Worm (Caenorhabditis elegans): ENCODE measurements around the gene clec-226.

Gene clec-226

DNA sequence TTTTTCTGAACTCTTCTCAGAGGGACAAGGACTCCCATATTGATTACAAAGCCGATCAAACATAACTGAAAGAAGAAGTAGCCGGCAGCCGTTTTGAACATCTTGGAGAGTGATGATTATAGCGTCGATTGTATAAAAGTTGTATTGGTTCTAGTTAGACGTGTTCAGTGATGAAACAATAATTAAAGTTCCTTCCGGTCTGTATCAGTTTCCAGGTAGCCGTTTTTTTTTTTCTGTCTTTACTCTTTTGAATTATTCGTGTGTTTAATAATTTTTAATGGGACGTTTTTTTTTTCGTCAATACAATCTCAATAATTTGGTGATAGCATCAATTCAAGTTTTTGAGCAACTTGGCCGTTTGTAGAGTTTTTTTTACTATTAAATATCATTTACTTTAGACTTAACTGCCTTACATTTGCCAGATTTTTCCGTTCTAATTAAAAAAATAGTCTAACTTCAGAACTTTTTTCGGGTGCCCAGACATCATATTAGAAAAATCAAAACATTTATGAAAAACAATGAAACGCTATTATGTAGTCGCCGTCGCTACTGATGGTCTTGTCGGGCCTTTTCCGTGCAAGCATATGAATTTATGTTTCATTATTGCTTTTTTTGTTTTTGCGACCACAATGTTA, at the start of gene clec-226, which contains the start of gene srx-10:
Gene clec-226, plus strand, starts transcription at position 585 of the 635 bp plus-strand sequence.
Gene srx-10, minus strand, starts transcription at position 101 of the 635 bp plus-strand sequence.
- no peak for TF ChIP-seq mbf-1 (tag; optimal IDR thresholded peaks at IDR 0.05)
- TF ChIP-seq fos-1 (tag; optimal IDR thresholded peaks at IDR 0.05) = no peak

DNA sequence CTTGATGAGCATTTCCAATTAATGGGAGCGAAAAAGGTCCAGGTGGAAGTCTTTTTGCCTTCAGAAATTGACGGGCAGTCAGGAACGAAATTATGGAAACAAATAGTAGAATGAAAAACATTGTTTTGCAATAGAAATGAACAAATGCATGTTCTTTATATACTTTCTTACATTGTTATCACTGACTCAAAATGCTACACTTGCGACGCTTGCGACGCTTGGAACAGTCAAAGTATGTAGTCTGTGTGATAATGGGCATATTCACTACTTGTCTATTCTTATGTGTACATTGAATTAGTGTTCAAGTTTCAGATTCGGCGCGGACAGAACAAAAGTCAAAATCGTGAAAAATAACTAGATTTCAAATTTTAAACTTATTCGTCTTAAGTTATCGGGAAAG, 48.4 kb upstream of the clec-226 start, which contains the start of gene cyp-35C1:
Gene cyp-35C1, minus strand, starts transcription at position 132 of the 400 bp plus-strand sequence.
- TF ChIP-seq sma-9 (GFP tag; optimal IDR thresholded peaks at IDR 0.05) (peak; percentile 34), sma-9 (tag; optimal IDR thresholded peaks at IDR 0.05) (no peak), ama-1 (optimal IDR thresholded peaks at IDR 0.05) (no peak), egl-27 (tag; optimal IDR thresholded peaks at IDR 0.05) (no peak), fos-1 (tag; optimal IDR thresholded peaks at IDR 0.05) (peak; percentile 5)

DNA sequence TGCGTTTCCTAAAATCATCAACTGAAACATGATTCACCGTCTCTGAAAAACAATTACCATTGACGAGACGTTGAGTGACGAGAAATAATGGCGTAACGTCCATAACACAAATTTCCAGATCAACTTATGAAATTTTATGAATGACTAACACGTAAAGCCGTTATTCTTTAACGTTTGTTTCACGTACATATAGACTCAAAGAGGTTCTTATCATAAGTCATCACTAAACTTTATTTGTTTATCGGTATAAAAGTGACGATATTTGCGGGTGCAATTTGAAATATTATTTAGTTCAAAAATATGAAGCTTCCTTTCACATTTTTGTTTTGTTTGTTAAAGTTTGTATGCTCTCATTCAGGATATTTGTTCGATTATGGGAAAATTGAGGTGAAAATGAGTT, 47.6 kb upstream of the clec-226 start, which contains the start of gene oac-3:
Gene oac-3, plus strand, starts transcription at position 301 of the 400 bp plus-strand sequence.
- TF ChIP-seq Y55F3AM.14 (GFP tag; optimal IDR thresholded peaks at IDR 0.05) (no peak), ztf-11 (tag; optimal IDR thresholded peaks at IDR 0.05) (no peak), ceh-82 (tag; optimal IDR thresholded peaks at IDR 0.05) (no peak), gmeb-1 (tag; optimal IDR thresholded peaks at IDR 0.05) (no peak)

DNA sequence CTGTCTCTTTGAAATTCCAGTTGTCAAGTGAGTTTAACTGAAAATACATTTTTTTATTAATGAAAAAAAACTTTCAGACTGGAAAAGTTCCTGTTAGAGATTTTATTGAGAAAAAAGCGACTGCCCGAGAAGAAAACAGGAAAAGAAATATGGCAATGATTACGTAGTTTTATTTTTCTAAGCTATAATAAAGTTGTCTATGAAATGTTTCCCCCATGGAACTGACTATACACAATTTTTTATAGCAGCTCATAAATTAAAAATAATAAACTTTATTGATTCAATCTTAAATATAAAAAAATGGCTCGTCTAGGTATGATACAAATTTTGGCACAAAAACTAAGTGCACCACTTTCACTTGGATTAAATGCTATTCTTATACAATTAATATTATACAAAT, 44.3 kb upstream of the clec-226 start, which contains the start of gene C06B3.1:
Gene C06B3.1, plus strand, starts transcription at position 301 of the 400 bp plus-strand sequence.
- TF ChIP-seq crh-2 (tag; optimal IDR thresholded peaks at IDR 0.05) = no peak
- no peak for TF ChIP-seq nhr-25 (tag; optimal IDR thresholded peaks at IDR 0.05)
- TF ChIP-seq unc-62 (GFP tag; optimal IDR thresholded peaks at IDR 0.05) = no peak
- no peak for TF ChIP-seq lin-11 (tag; optimal IDR thresholded peaks at IDR 0.05)
- TF ChIP-seq fos-1 (tag; optimal IDR thresholded peaks at IDR 0.05) = no peak
- TF ChIP-seq nhr-21 (tag; optimal IDR thresholded peaks at IDR 0.05) = no peak
- no peak for TF ChIP-seq skn-1 (tag; optimal IDR thresholded peaks at IDR 0.05)
- TF ChIP-seq R02D3.7 (tag; optimal IDR thresholded peaks at IDR 0.05) = no peak
- no peak for TF ChIP-seq mbf-1 (tag; optimal IDR thresholded peaks at IDR 0.05)
- no peak for TF ChIP-seq alr-1 (tag; optimal IDR thresholded peaks at IDR 0.05)
- TF ChIP-seq Y55F3AM.14 (GFP tag; optimal IDR thresholded peaks at IDR 0.05) = no peak
- no peak for TF ChIP-seq sma-9 (GFP tag; optimal IDR thresholded peaks at IDR 0.05)
- TF ChIP-seq sma-9 (tag; optimal IDR thresholded peaks at IDR 0.05) = no peak
- TF ChIP-seq lsy-2 (tag; optimal IDR thresholded peaks at IDR 0.05) = no peak
- TF ChIP-seq zag-1 (tag; optimal IDR thresholded peaks at IDR 0.05) = no peak

DNA sequence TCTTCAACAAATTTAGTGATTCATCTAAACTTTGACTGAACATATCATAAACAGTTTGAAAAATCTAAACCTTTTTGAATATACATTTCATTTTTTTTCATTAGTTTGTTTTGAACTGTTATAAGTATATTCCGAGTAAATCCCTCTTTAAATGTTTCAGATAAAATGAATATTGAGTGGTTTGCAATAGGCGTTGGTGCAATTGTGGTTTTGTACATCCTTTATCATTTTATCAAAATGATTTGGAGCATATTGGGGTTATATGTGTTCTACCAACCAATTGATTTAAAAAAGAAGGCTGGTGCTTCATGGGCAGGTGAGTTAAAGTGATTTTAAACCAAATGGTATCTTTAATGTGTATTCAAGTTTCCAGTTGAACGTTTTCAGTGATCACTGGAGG, 42.3 kb upstream of the clec-226 start, which contains the start of gene stdh-3:
Gene stdh-3, plus strand, starts transcription at position 166 of the 400 bp plus-strand sequence.
- no peak for TF ChIP-seq ztf-4 (tag; optimal IDR thresholded peaks at IDR 0.05)
- TF ChIP-seq nhr-129 (tag; optimal IDR thresholded peaks at IDR 0.05) = no peak
- no peak for TF ChIP-seq zag-1 (tag; optimal IDR thresholded peaks at IDR 0.05)
- no peak for TF ChIP-seq skn-1 (tag; optimal IDR thresholded peaks at IDR 0.05)
- no peak for TF ChIP-seq ceh-16 (tag; optimal IDR thresholded peaks at IDR 0.05)
- TF ChIP-seq unc-55 (GFP tag; optimal IDR thresholded peaks at IDR 0.05) = no peak
- no peak for TF ChIP-seq nhr-12 (tag; optimal IDR thresholded peaks at IDR 0.05)
- no peak for TF ChIP-seq nhr-25 (tag; optimal IDR thresholded peaks at IDR 0.05)

DNA sequence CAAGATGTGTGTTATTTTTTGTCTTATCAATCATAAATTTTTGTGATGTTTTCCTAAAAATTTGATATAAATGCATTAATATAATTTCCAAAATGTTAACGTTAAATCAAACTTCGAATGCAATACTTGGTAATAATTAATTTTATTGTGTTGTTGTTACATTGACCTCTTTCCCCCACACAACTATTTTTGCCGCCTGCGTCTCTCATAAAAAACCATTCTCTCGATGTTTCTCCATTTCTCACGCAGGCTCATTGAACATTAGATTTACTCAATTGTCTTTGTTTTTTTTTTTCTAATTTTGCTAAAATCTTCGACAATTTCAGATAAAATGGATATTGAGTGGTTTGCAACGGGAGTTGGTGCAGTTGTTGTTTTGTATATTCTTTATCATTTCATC, 40.6 kb upstream of the clec-226 start, which contains the start of gene stdh-1:
Gene stdh-1, plus strand, starts transcription at position 327 of the 400 bp plus-strand sequence.
- no peak for TF ChIP-seq nhr-237 (tag; optimal IDR thresholded peaks at IDR 0.05)
- no peak for TF ChIP-seq mab-5 (tag; optimal IDR thresholded peaks at IDR 0.05)
- TF ChIP-seq nhr-23 (tag; optimal IDR thresholded peaks at IDR 0.05) = no peak
- TF ChIP-seq elt-1 (tag; optimal IDR thresholded peaks at IDR 0.05) = no peak
- no peak for TF ChIP-seq lin-11 (tag; optimal IDR thresholded peaks at IDR 0.05)
- TF ChIP-seq F13H6.1 (tag; optimal IDR thresholded peaks at IDR 0.05) = no peak
- TF ChIP-seq mdl-1 (tag; optimal IDR thresholded peaks at IDR 0.05) = no peak
- no peak for TF ChIP-seq ZK546.5 (tag; optimal IDR thresholded peaks at IDR 0.05)
- no peak for TF ChIP-seq alr-1 (tag; optimal IDR thresholded peaks at IDR 0.05)
- TF ChIP-seq egl-27 (tag; optimal IDR thresholded peaks at IDR 0.05) = no peak
- no peak for TF ChIP-seq elt-3 (tag; optimal IDR thresholded peaks at IDR 0.05)
- no peak for TF ChIP-seq unc-55 (GFP tag; optimal IDR thresholded peaks at IDR 0.05)
- no peak for TF ChIP-seq lin-39 (tag; optimal IDR thresholded peaks at IDR 0.05)
- no peak for TF ChIP-seq nhr-11 (tag; optimal IDR thresholded peaks at IDR 0.05)
- TF ChIP-seq unc-39 (tag; optimal IDR thresholded peaks at IDR 0.05) = no peak
- no peak for TF ChIP-seq peb-1 (tag; optimal IDR thresholded peaks at IDR 0.05)
- TF ChIP-seq gmeb-1 (tag; optimal IDR thresholded peaks at IDR 0.05) = no peak
- TF ChIP-seq nhr-10 (tag; optimal IDR thresholded peaks at IDR 0.05) = no peak
- TF ChIP-seq C34F6.9 (tag; optimal IDR thresholded peaks at IDR 0.05) = peak; percentile 34
- TF ChIP-seq sma-9 (GFP tag; optimal IDR thresholded peaks at IDR 0.05) = peak; percentile 28
- TF ChIP-seq sma-9 (tag; optimal IDR thresholded peaks at IDR 0.05) = no peak
- no peak for TF ChIP-seq snpc-4 (tag; optimal IDR thresholded peaks at IDR 0.05)
- no peak for TF ChIP-seq zag-1 (tag; optimal IDR thresholded peaks at IDR 0.05)
- peak; percentile 21 for TF ChIP-seq nhr-129 (tag; optimal IDR thresholded peaks at IDR 0.05)
- no peak for TF ChIP-seq lsy-2 (tag; optimal IDR thresholded peaks at IDR 0.05)
- no peak for TF ChIP-seq ama-1 (optimal IDR thresholded peaks at IDR 0.05)
- TF ChIP-seq crh-2 (tag; optimal IDR thresholded peaks at IDR 0.05) = no peak
- no peak for TF ChIP-seq ceh-82 (tag; optimal IDR thresholded peaks at IDR 0.05)
- TF ChIP-seq blmp-1 (tag; optimal IDR thresholded peaks at IDR 0.05; ENCODE audit: insufficient read depth) = no peak
